Fruit fly (Drosophila melanogaster): ENCODE data around the gene CG5114.

The CG5114 gene

DNA sequence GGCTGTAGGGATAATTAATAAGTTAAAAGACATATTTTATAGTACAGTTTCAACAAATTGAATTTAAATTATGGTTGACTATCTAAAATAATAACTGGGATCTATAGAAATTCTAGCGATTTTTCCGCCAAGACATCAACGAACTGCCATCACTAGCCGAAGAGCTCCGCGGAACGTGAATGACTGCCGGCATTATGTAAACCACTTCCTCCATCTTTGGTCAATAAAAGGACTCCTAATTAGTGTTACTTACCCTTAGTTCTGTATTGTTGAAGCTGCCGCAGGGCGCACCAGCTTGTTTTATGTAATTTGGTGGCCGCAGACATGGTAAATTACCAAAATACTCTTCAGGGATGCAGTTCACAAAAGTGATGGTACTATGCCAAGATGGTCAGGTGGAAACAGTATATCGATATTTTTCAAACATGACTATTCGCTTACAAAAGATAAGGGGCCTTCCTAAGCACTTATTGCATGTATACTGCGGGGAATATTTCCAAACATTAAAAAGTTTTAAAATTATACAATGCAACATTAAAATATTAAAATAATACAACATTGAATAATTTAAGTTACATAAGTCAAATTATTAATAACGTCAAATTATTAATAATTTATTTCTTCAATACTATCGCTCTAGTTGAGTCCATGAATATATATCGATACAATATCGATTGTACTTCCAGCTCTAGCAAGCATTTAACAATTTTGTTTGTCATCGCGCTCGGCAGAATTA lies 16.8 kb downstream of the CG5114 start, which contains the start of the genes mRpL39 and Prosbeta2 (continued):
- TF ChIP-seq CG8319 (GFP tag; optimal IDR thresholded peaks at IDR 0.05): no peak
- TF ChIP-seq CG6808 (GFP tag; optimal IDR thresholded peaks at IDR 0.05): no peak
- TF ChIP-seq Hr38 (GFP tag; optimal IDR thresholded peaks at IDR 0.05): no peak
- TF ChIP-seq CG6854 (GFP tag; optimal IDR thresholded peaks at IDR 0.05): no peak
- peak; percentile 33 for TF ChIP-seq topi (GFP tag; optimal IDR thresholded peaks at IDR 0.05)
- no peak for TF ChIP-seq Eip93F (GFP tag; optimal IDR thresholded peaks at IDR 0.05)
- TF ChIP-seq acj6 (GFP tag; optimal IDR thresholded peaks at IDR 0.05): no peak
- TF ChIP-seq CG3032 (tag; optimal IDR thresholded peaks at IDR 0.05): peak; percentile 78
- no peak for TF ChIP-seq CG9139 (GFP tag; optimal IDR thresholded peaks at IDR 0.05)
- no peak for TF ChIP-seq CG7368 (GFP tag; optimal IDR thresholded peaks at IDR 0.05)
- no peak for TF ChIP-seq fd85E (GFP tag; optimal IDR thresholded peaks at IDR 0.05)
- no peak for TF ChIP-seq pdm3 (GFP tag; optimal IDR thresholded peaks at IDR 0.05)
- TF ChIP-seq CG34406 (GFP tag; optimal IDR thresholded peaks at IDR 0.05): no peak
- no peak for TF ChIP-seq CG31627 (GFP tag; optimal IDR thresholded peaks at IDR 0.05)
- TF ChIP-seq Sox14 (GFP tag; optimal IDR thresholded peaks at IDR 0.05): no peak
- no peak for TF ChIP-seq Hr4 (GFP tag; optimal IDR thresholded peaks at IDR 0.05)
- TF ChIP-seq net (GFP tag; optimal IDR thresholded peaks at IDR 0.05): no peak
- TF ChIP-seq dsx (GFP tag; optimal IDR thresholded peaks at IDR 0.05; ENCODE audit: poor library complexity, severe bottlenecking): no peak
- TF ChIP-seq Met (GFP tag; optimal IDR thresholded peaks at IDR 0.05): no peak
- TF ChIP-seq CG11762 (GFP tag; optimal IDR thresholded peaks at IDR 0.05; ENCODE audit: insufficient read depth): peak; percentile 51
- peak; percentile 27; the same call in 1 of the 2 replicates for TF ChIP-seq Gug (GFP tag; IDR thresholded peaks at IDR 0.05)
- TF ChIP-seq CG6792 (GFP tag; optimal IDR thresholded peaks at IDR 0.05): no peak
- TF ChIP-seq CG8632 (GFP tag; optimal IDR thresholded peaks at IDR 0.05): no peak
- no peak for TF ChIP-seq Sox102F (GFP tag; optimal IDR thresholded peaks at IDR 0.05)
- TF ChIP-seq vri (GFP tag; optimal IDR thresholded peaks at IDR 0.05): no peak
- peak; percentile 35 for TF ChIP-seq esn (GFP tag; optimal IDR thresholded peaks at IDR 0.05)
- TF ChIP-seq achi (GFP tag; optimal IDR thresholded peaks at IDR 0.05): no peak
- no peak for TF ChIP-seq OdsH (GFP tag; optimal IDR thresholded peaks at IDR 0.05)
- peak; percentile 29 for TF ChIP-seq CG10669 (GFP tag; optimal IDR thresholded peaks at IDR 0.05)
- no peak for TF ChIP-seq dac (GFP tag; optimal IDR thresholded peaks at IDR 0.05)
- no peak for TF ChIP-seq CG32006 (GFP tag; optimal IDR thresholded peaks at IDR 0.05)
- TF ChIP-seq CG15336 (GFP tag; IDR thresholded peaks at IDR 0.05): peak; percentile 38; the same call in 1 of the 2 replicates
- peak; percentile 63 for TF ChIP-seq CG10631 (GFP tag; optimal IDR thresholded peaks at IDR 0.05)
- TF ChIP-seq fkh (GFP tag; optimal IDR thresholded peaks at IDR 0.05): peak; percentile 6

DNA sequence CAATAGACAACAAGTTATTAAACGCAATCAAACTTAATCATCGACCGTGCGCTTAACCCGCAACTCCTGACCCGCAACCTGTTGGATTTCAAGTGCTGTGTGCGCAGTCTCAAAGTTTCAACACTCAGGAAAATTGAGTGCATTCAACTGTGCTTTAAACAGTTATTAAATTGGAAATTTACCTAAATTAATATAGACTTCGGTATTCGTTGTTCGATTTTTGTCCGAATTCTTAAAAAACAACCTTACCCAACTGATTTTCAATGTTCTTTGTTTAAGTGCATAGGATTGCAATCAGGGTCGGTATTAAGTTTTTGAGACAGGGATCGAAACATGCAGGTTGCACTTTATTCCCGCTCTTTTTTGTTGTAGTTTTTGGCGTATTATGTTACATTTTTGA lies 22.4 kb downstream of the CG5114 start:
- TF ChIP-seq Ets21C (GFP tag; optimal IDR thresholded peaks at IDR 0.05) (no peak), spab (GFP tag; optimal IDR thresholded peaks at IDR 0.05) (no peak), vri (GFP tag; optimal IDR thresholded peaks at IDR 0.05) (peak; percentile 31), achi (GFP tag; optimal IDR thresholded peaks at IDR 0.05) (peak; percentile 63), Sox102F (GFP tag; optimal IDR thresholded peaks at IDR 0.05) (peak; percentile 63), eg (GFP tag; IDR thresholded peaks at IDR 0.05) (peak; percentile 78), Eip93F (GFP tag; optimal IDR thresholded peaks at IDR 0.05) (no peak), Hr4 (GFP tag; optimal IDR thresholded peaks at IDR 0.05) (peak; percentile 67), CG16779 (tag; optimal IDR thresholded peaks at IDR 0.05) (no peak), Smox (GFP tag; optimal IDR thresholded peaks at IDR 0.05) (peak; percentile 46), Sox15 (GFP tag; optimal IDR thresholded peaks at IDR 0.05) (no peak), OdsH (GFP tag; optimal IDR thresholded peaks at IDR 0.05) (no peak), Met (GFP tag; optimal IDR thresholded peaks at IDR 0.05) (peak; percentile 60), CG15336 (GFP tag; IDR thresholded peaks at IDR 0.05) (peak; percentile 76), lz (GFP tag; optimal IDR thresholded peaks at IDR 0.05) (peak; percentile 55), fkh (GFP tag; optimal IDR thresholded peaks at IDR 0.05) (no peak), pdm3 (GFP tag; optimal IDR thresholded peaks at IDR 0.05) (peak; percentile 60), CG4318 (GFP tag; optimal IDR thresholded peaks at IDR 0.05) (no peak), CG10631 (GFP tag; optimal IDR thresholded peaks at IDR 0.05) (peak; percentile 46), dac (GFP tag; optimal IDR thresholded peaks at IDR 0.05) (peak; percentile 9), CG8119 (GFP tag; IDR thresholded peaks at IDR 0.05) (peak; percentile 80), fd85E (GFP tag; optimal IDR thresholded peaks at IDR 0.05) (no peak), CG32006 (GFP tag; optimal IDR thresholded peaks at IDR 0.05) (no peak), esn (GFP tag; optimal IDR thresholded peaks at IDR 0.05) (peak; percentile 66), Hr38 (GFP tag; optimal IDR thresholded peaks at IDR 0.05) (no peak), CG7368 (GFP tag; optimal IDR thresholded peaks at IDR 0.05) (peak; percentile 43), net (GFP tag; optimal IDR thresholded peaks at IDR 0.05) (peak; percentile 56), Sox14 (GFP tag; optimal IDR thresholded peaks at IDR 0.05) (peak; percentile 64), CG3032 (tag; optimal IDR thresholded peaks at IDR 0.05) (peak; percentile 16), Hr39 (GFP tag; optimal IDR thresholded peaks at IDR 0.05) (peak; percentile 64), CG6792 (GFP tag; optimal IDR thresholded peaks at IDR 0.05) (peak; percentile 32), ss (GFP tag; optimal IDR thresholded peaks at IDR 0.05) (no peak), Blimp-1 (GFP tag; optimal IDR thresholded peaks at IDR 0.05) (no peak)
